Fruit fly (Drosophila melanogaster): ENCODE results near the gene CG13796.
"Not testable (repeated sequence)": the region's sequence is repeated elsewhere in the genome, so short reads cannot be mapped to it uniquely, and the experiment has no call there.

Gene CG13796

dm6 chr2L:7732570-7732969 lies at the start of gene CG13796:
CG13796 (minus strand) TSS chr2L:7732670.
- not testable (repeated sequence) for TF ChIP-seq CG8478, CTCF (optimal IDR thresholded peaks at IDR 0.05)

- TF ChIP-seq CTCF (optimal IDR thresholded peaks at IDR 0.05) (no peak), CG8478 (optimal IDR thresholded peaks at IDR 0.05) (no peak)
These were observed 48.7 kb upstream of the CG13796 start, which contains the start of gene CG7164 for dm6 chr2L:7781165-7781564. CG7164 (plus strand) TSS chr2L:7781465.

- TF ChIP-seq CG8478 (optimal IDR thresholded peaks at IDR 0.05) = no peak
These were observed 47.3 kb upstream of the CG13796 start, which contains the start of gene Uro for dm6 chr2L:7779785-7780184. Uro (plus strand) TSS chr2L:7780085.

- TF ChIP-seq CG8478 (optimal IDR thresholded peaks at IDR 0.05) (no peak), CTCF (optimal IDR thresholded peaks at IDR 0.05) (no peak)
These were observed 45.7 kb upstream of the CG13796 start, which contains the start of gene CG7179 for dm6 chr2L:7777979-7778692. CG7179 (minus strand) TSS chr2L:7778029.

- TF ChIP-seq CTCF (optimal IDR thresholded peaks at IDR 0.05) = no peak
- no peak for TF ChIP-seq CG8478 (optimal IDR thresholded peaks at IDR 0.05)
These were observed 42.8 kb upstream of the CG13796 start for dm6 chr2L:7775260-7775659.

dm6 chr2L:7771891-7772290 lies 39.4 kb upstream of the CG13796 start:
- no peak for TF ChIP-seq CG8478 (optimal IDR thresholded peaks at IDR 0.05)
- TF ChIP-seq CTCF (optimal IDR thresholded peaks at IDR 0.05) = no peak

dm6 chr2L:7767328-7767727 lies 34.9 kb upstream of the CG13796 start, which contains the start of gene CG7191:
CG7191 (plus strand) TSS chr2L:7767628.
- TF ChIP-seq CTCF (optimal IDR thresholded peaks at IDR 0.05) (no peak), CG8478 (optimal IDR thresholded peaks at IDR 0.05) (no peak)

- TF ChIP-seq CTCF (optimal IDR thresholded peaks at IDR 0.05) = no peak
- no peak for TF ChIP-seq CG8478 (optimal IDR thresholded peaks at IDR 0.05)
These were observed 24.4 kb upstream of the CG13796 start for dm6 chr2L:7756835-7757234.

- TF ChIP-seq CTCF (optimal IDR thresholded peaks at IDR 0.05) = no peak
- TF ChIP-seq CG8478 (optimal IDR thresholded peaks at IDR 0.05) = no peak
These were observed 22.1 kb upstream of the CG13796 start for dm6 chr2L:7754539-7754938.

- TF ChIP-seq CG8478 (optimal IDR thresholded peaks at IDR 0.05) (no peak), CTCF (optimal IDR thresholded peaks at IDR 0.05) (no peak)
These were observed 21.4 kb upstream of the CG13796 start, which contains the start of gene CG46025 for dm6 chr2L:7753874-7754273. CG46025 (plus strand) TSS chr2L:7754174.

dm6 chr2L:7753086-7753485 lies 20.6 kb upstream of the CG13796 start, which contains the start of gene CG7203:
CG7203 (minus strand) TSS chr2L:7753186.
- TF ChIP-seq CTCF (optimal IDR thresholded peaks at IDR 0.05) (no peak), CG8478 (optimal IDR thresholded peaks at IDR 0.05) (no peak)

- TF ChIP-seq CG8478 (optimal IDR thresholded peaks at IDR 0.05) (no peak), CTCF (optimal IDR thresholded peaks at IDR 0.05) (no peak)
These were observed 18.2 kb upstream of the CG13796 start for dm6 chr2L:7750631-7751161.

- no peak for TF ChIP-seq CTCF (optimal IDR thresholded peaks at IDR 0.05)
- no peak for TF ChIP-seq CG8478 (optimal IDR thresholded peaks at IDR 0.05)
These were observed 14.5 kb upstream of the CG13796 start, which contains the start of gene ATPsynGL for dm6 chr2L:7746975-7747374. ATPsynGL (plus strand) TSS chr2L:7747275.

dm6 chr2L:7744739-7745138 lies 12.3 kb upstream of the CG13796 start, which contains the start of gene CG7214:
CG7214 (minus strand) TSS chr2L:7744839.
- TF ChIP-seq CTCF (optimal IDR thresholded peaks at IDR 0.05) (no peak), CG8478 (optimal IDR thresholded peaks at IDR 0.05) (no peak)

- TF ChIP-seq CTCF (optimal IDR thresholded peaks at IDR 0.05) = no peak
- TF ChIP-seq CG8478 (optimal IDR thresholded peaks at IDR 0.05) = no peak
These were observed 11.7 kb upstream of the CG13796 start for dm6 chr2L:7744208-7744607.

- TF ChIP-seq CTCF (optimal IDR thresholded peaks at IDR 0.05) (no peak), CG8478 (optimal IDR thresholded peaks at IDR 0.05) (no peak)
These were observed 9.0 kb upstream of the CG13796 start, which contains the start of gene Acp1 for dm6 chr2L:7741437-7741836. Acp1 (minus strand) TSS chr2L:7741537.

Data from S2 (cell line).